Worm (Caenorhabditis elegans) whole organism, L4/young adult: ENCODE measurements around the gene F31E8.5.
"Not testable (repeated sequence)": the region's sequence is repeated elsewhere in the genome, so short reads cannot be mapped to it uniquely, and the experiment has no call there.

Experiments
- W03F9.2 ChIP-seq: fragments of 150-350 bp; optimal IDR thresholded peaks from 2 replicates; lab custom pipeline; 2014; ENCODE audit warnings: missing biosample characterization, missing genetic modification characterization
- dao-5 ChIP-seq: sonication (generic microtip); optimal IDR thresholded peaks from 2 replicates; lab custom pipeline; 2016; ENCODE audit warnings: missing genotype, missing genetic modification characterization, moderate library complexity, missing compliant biosample characterization
- him-1 ChIP-seq: sonication (generic microtip); optimal IDR thresholded peaks from 2 replicates; lab custom pipeline; 2016; ENCODE audit warnings: missing genotype, missing genetic modification reagents, missing genetic modification characterization, missing compliant biosample characterization

The F31E8.5 gene

DNA sequence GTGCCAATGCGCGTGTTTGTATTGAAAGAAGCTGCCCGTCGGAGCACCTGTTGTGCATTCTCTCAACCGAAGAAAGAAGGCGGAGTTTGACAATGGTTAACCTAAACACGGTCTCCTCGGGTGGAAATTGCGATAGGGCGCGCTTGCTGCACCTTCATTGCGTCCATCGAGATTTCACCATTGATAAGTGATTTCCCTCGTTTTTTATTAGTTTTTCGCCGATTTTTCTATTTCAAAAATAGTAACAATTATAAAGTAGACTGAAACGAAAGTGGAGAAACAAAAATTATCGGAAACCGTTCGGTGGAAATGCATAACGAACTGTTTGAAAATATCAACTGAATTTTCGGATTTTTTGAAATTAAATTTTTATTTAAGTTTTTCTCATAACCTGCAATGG, 32.0 kb downstream of the F31E8.5 start, which contains the start of gene agr-1:
agr-1 (minus strand) TSS at position 101 of the 400 bp plus-strand sequence.
- not testable (repeated sequence) for TF ChIP-seq him-1 (tag; lab: Kevin White, UChicago); dao-5 (tag; lab: Kevin White, UChicago); W03F9.2

ce11 chrII:6772482-6772881, 34.6 kb downstream of the F31E8.5 start:
- TF ChIP-seq dao-5 (tag; lab: Kevin White, UChicago) (no peak), him-1 (tag; lab: Kevin White, UChicago) (no peak), W03F9.2 (no peak)

DNA sequence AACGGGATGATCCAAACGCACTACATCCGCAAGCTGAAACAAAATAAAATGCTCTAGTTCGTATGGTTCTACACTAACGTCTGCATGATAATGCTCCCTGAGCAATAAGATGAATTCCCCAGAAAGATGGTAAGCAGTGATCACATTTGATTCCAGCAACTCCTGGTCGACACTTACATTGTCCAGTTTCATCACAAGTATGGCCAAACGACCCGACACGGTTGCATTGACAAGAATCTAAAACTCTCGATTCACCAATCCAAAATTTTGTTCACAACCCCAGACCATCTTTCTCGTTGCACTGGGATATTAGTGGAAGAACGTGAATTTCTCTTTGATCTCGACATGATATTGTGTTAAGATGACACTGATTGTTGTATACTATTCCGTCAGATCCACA, 37.0 kb downstream of the F31E8.5 start:
- TF ChIP-seq him-1 (tag; lab: Kevin White, UChicago): no peak
- no peak for TF ChIP-seq dao-5 (tag; lab: Kevin White, UChicago)
- no peak for TF ChIP-seq W03F9.2

DNA sequence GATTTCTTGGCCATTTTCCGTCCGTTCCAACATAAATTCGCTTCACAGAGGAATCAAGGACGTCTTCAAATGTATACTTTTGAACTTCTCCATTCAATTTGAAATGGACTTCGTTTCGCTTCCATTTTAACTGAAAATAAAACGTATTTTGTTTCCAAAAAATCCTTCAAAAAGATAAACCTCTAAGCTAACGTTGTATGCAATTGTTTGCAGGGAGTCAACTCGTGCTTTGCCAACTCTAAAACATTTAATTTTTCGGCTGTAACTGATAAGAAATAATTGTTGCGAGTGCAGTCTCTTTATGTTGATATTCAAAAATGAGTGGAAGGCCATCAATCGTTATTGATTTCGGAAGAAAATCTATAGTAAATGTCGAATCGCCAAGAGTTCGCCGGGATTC, 39.0 kb downstream of the F31E8.5 start, which contains the start of gene F41G3.18:
F41G3.18 (plus strand) TSS at position 301 of the 400 bp plus-strand sequence.
- TF ChIP-seq dao-5 (tag; lab: Kevin White, UChicago) (no peak), W03F9.2 (no peak), him-1 (tag; lab: Kevin White, UChicago) (no peak)

- no peak for TF ChIP-seq him-1 (tag; lab: Kevin White, UChicago)
- no peak for TF ChIP-seq dao-5 (tag; lab: Kevin White, UChicago)
- TF ChIP-seq W03F9.2: no peak
Measured at ce11 chrII:6764734-6765133, 42.3 kb downstream of the F31E8.5 start, which contains the start of gene nlp-50. nlp-50 (plus strand) TSS chrII:6765034.

ce11 chrII:6756232-6756631, 50.8 kb downstream of the F31E8.5 start, which contains the start of gene F41G3.3:
F41G3.3 (plus strand) TSS chrII:6756532.
- TF ChIP-seq W03F9.2 (no peak), dao-5 (tag; lab: Kevin White, UChicago) (no peak), him-1 (tag; lab: Kevin White, UChicago) (no peak)
